Fruit fly (Drosophila melanogaster) whole organism, embryonic: ENCODE measurements around the gene CG43450.
A peak's percentile ranks its signal among the peaks of the same experiment; 100 is the strongest.

Experiments used
- Bgb ChIP-seq: fragments of 200-800 bp; sonication (Bioruptor generic); IDR thresholded peaks from 2 replicates; pipeline ENCODE4 v1.3.6; 2022; ENCODE audit warnings: missing biosample characterization, missing genetic modification characterization; ENCODE audit not compliant: partially characterized antibody
- BtbVII ChIP-seq: fragments of 200-800 bp; sonication (Bioruptor generic); optimal IDR thresholded peaks from 3 replicates; lab custom pipeline; 2017; ENCODE audit warnings: missing biosample characterization, mild to moderate bottlenecking, missing genetic modification characterization
- CG11695 ChIP-seq: fragments of 200-800 bp; sonication (Bioruptor generic); IDR thresholded peaks from 3 replicates; pipeline ENCODE4 v1.3.6; 2022; ENCODE audit warnings: missing biosample characterization, missing genetic modification characterization
- CG11696 ChIP-seq: fragments of 200-800 bp; sonication (Bioruptor generic); IDR thresholded peaks from 2 replicates; pipeline ENCODE4 v1.3.6; 2022; ENCODE audit warnings: missing biosample characterization, missing genetic modification characterization
- CG12299 ChIP-seq: fragments of 200-800 bp; sonication (Bioruptor generic); optimal IDR thresholded peaks from 2 replicates; lab custom pipeline; 2018; ENCODE audit warnings: missing biosample characterization, mild to moderate bottlenecking, missing genetic modification characterization
- CG12769 ChIP-seq: fragments of 200-800 bp; sonication (Bioruptor generic); optimal IDR thresholded peaks from 2 replicates; lab custom pipeline; 2019; ENCODE audit warnings: missing biosample characterization, mild to moderate bottlenecking, missing genetic modification characterization, moderate library complexity
- CG13287 ChIP-seq: fragments of 200-800 bp; sonication (Bioruptor generic); IDR thresholded peaks from 2 replicates; pipeline ENCODE4 v1.3.6; 2022; ENCODE audit warnings: missing biosample characterization, missing genetic modification characterization; ENCODE audit not compliant: partially characterized antibody
- CG14014 ChIP-seq: fragments of 200-800 bp; sonication (Bioruptor generic); IDR thresholded peaks from 2 replicates; pipeline ENCODE4 v1.3.6; 2022; ENCODE audit warnings: missing biosample characterization, missing genetic modification characterization
- CG14965 ChIP-seq: fragments of 200-800 bp; sonication (Bioruptor generic); optimal IDR thresholded peaks from 2 replicates; lab custom pipeline; 2016; ENCODE audit warnings: missing biosample characterization, missing genetic modification characterization, borderline replicate concordance
- CG1647 ChIP-seq: fragments of 200-800 bp; sonication (Bioruptor generic); optimal IDR thresholded peaks from 3 replicates; lab custom pipeline; 2016; ENCODE audit warnings: missing biosample characterization, missing genetic modification characterization
- CG17802 ChIP-seq: fragments of 200-800 bp; sonication (Bioruptor generic); optimal IDR thresholded peaks from 2 replicates; lab custom pipeline; 2018; ENCODE audit warnings: missing biosample characterization, mild to moderate bottlenecking, missing genetic modification characterization, moderate library complexity
- CG18599 ChIP-seq: fragments of 200-800 bp; sonication (Bioruptor generic); optimal IDR thresholded peaks from 3 replicates; lab custom pipeline; 2017; ENCODE audit warnings: missing biosample characterization, missing genetic modification characterization, mild to moderate bottlenecking, moderate library complexity, missing genetic modification reagents
- CG2875 ChIP-seq: fragments of 200-800 bp; sonication (Bioruptor generic); optimal IDR thresholded peaks from 2 replicates; lab custom pipeline; 2017; ENCODE audit warnings: missing biosample characterization, mild to moderate bottlenecking, missing genetic modification characterization, missing genetic modification reagents
- CG31441 ChIP-seq: fragments of 200-800 bp; sonication (Bioruptor generic); IDR thresholded peaks from 2 replicates; pipeline ENCODE4 v1.3.6; 2022; ENCODE audit warnings: missing biosample characterization, missing genetic modification characterization
- CG3726 ChIP-seq: fragments of 200-800 bp; sonication (Bioruptor generic); IDR thresholded peaks from 3 replicates; pipeline ENCODE4, ENCODE4 v1.3.6; 2022; ENCODE audit warnings: missing biosample characterization, missing genetic modification characterization
- CG43689 ChIP-seq: fragments of 200-800 bp; sonication (Bioruptor generic); IDR thresholded peaks from 2 replicates; pipeline ENCODE4 v1.3.6; 2022; ENCODE audit warnings: missing biosample characterization, missing genetic modification characterization
- CG6654 ChIP-seq: fragments of 200-800 bp; sonication (Bioruptor generic); optimal IDR thresholded peaks from 2 replicates; lab custom pipeline; 2017; ENCODE audit warnings: missing biosample characterization, mild to moderate bottlenecking, missing genetic modification characterization
- CG7372 ChIP-seq: fragments of 200-800 bp; sonication (Bioruptor generic); IDR thresholded peaks from 2 replicates; pipeline ENCODE4 v1.3.6; 2022; ENCODE audit warnings: missing biosample characterization, missing genetic modification characterization
- CG7786 ChIP-seq: fragments of 200-800 bp; sonication (Bioruptor generic); optimal IDR thresholded peaks from 2 replicates; lab custom pipeline; 2016; ENCODE audit warnings: missing biosample characterization, missing genetic modification characterization
- CG7839 ChIP-seq: fragments of 200-800 bp; sonication (Bioruptor generic); optimal IDR thresholded peaks from 3 replicates; lab custom pipeline; 2018; ENCODE audit warnings: missing biosample characterization, mild to moderate bottlenecking, missing genetic modification characterization, moderate library complexity
- CG8765 ChIP-seq: fragments of 200-800 bp; sonication (Bioruptor generic); IDR thresholded peaks from 2 replicates; pipeline ENCODE4 v1.3.6; 2022; ENCODE audit warnings: missing biosample characterization, missing genetic modification characterization
- CG9932 ChIP-seq: fragments of 200-800 bp; sonication (Bioruptor generic); IDR thresholded peaks from 2 replicates; pipeline ENCODE4 v1.3.6; 2022; ENCODE audit warnings: missing biosample characterization, missing genetic modification characterization
- D ChIP-seq, 2 experiments: fragments of 200-800 bp in 1 of 2; fragments of >200 bp in 1 of 2; sonication (Bioruptor generic) in 1 of 2; optimal IDR thresholded peaks; 2 replicates in 1 of 2; 3 replicates in 1 of 2; lab custom pipeline; 2017; ENCODE audit warnings: mild to moderate bottlenecking in 1 of 2, missing biosample characterization in 1 of 2, missing genetic modification characterization in 1 of 2, missing genetic modification reagents in 1 of 2
- Dad ChIP-seq: fragments of 200-800 bp; sonication (Bioruptor generic); optimal IDR thresholded peaks from 3 replicates; lab custom pipeline; 2016; ENCODE audit warnings: missing biosample characterization, missing genetic modification characterization
- Doc2 ChIP-seq: fragments of 200-800 bp; sonication (Bioruptor generic); IDR thresholded peaks from 2 replicates; pipeline ENCODE4 v1.3.6; 2022; ENCODE audit warnings: missing biosample characterization, missing genetic modification characterization
- Eip74EF ChIP-seq, 2 experiments: fragments of 200-800 bp in 1 of 2; fragments of >200 bp in 1 of 2; sonication (Bioruptor generic) in 1 of 2; optimal IDR thresholded peaks; 2 replicates each; lab custom pipeline; 2017 to 2019; ENCODE audit warnings: missing biosample characterization in 2 of 2, missing genetic modification characterization in 2 of 2, mild to moderate bottlenecking in 1 of 2, moderate library complexity in 1 of 2
- Hand ChIP-seq: fragments of 200-800 bp; sonication (Bioruptor generic); optimal IDR thresholded peaks from 2 replicates; lab custom pipeline; 2017; ENCODE audit warnings: mild to moderate bottlenecking, missing biosample characterization, missing genetic modification reagents, missing genetic modification characterization
- Hsf ChIP-seq: fragments of 200-800 bp; sonication (Bioruptor generic); optimal IDR thresholded peaks from 3 replicates; lab custom pipeline; 2016; ENCODE audit warnings: missing biosample characterization, missing genetic modification characterization
- Kr ChIP-seq: fragments of 200-800 bp; sonication (Bioruptor generic); optimal IDR thresholded peaks from 2 replicates; lab custom pipeline; 2017; ENCODE audit warnings: missing biosample characterization, mild to moderate bottlenecking, missing genetic modification characterization
- Lhr ChIP-seq: fragments of 200-800 bp; sonication (Bioruptor generic); optimal IDR thresholded peaks from 3 replicates; lab custom pipeline; 2017; ENCODE audit warnings: mild to moderate bottlenecking, missing biosample characterization, missing genetic modification reagents, missing genetic modification characterization
- Lpt ChIP-seq: fragments of >200 bp; optimal IDR thresholded peaks from 2 replicates; lab custom pipeline; 2018; ENCODE audit warnings: missing biosample characterization, missing genetic modification characterization
- MTF-1 ChIP-seq: fragments of 200-800 bp; sonication (Bioruptor generic); optimal IDR thresholded peaks from 2 replicates; lab custom pipeline; 2018; ENCODE audit warnings: missing biosample characterization, mild to moderate bottlenecking, missing genetic modification characterization, borderline replicate concordance
- NfI ChIP-seq: fragments of 200-800 bp; sonication (Bioruptor generic); optimal IDR thresholded peaks from 3 replicates; lab custom pipeline; 2018; ENCODE audit warnings: missing biosample characterization, mild to moderate bottlenecking, missing genetic modification characterization, moderate library complexity
- Six4 ChIP-seq: fragments of 200-800 bp; sonication (Bioruptor generic); optimal IDR thresholded peaks from 2 replicates; lab custom pipeline; 2016; ENCODE audit warnings: missing biosample characterization, missing genetic modification characterization
- Sry-δ ChIP-seq: fragments of 200-800 bp; sonication (Bioruptor generic); optimal IDR thresholded peaks from 2 replicates; lab custom pipeline; 2016; ENCODE audit warnings: missing biosample characterization, missing genetic modification characterization
- Taf1 ChIP-seq: fragments of 200-800 bp; sonication (Bioruptor generic); IDR thresholded peaks from 2 replicates; pipeline ENCODE4 v1.3.6; 2022; ENCODE audit warnings: missing biosample characterization, missing genetic modification characterization
- Tbp ChIP-seq: fragments of >200 bp; optimal IDR thresholded peaks from 2 replicates; lab custom pipeline; 2018; ENCODE audit warnings: missing biosample characterization, missing genetic modification characterization
- abd-A ChIP-seq: fragments of 200-800 bp; sonication (Bioruptor generic); optimal IDR thresholded peaks from 3 replicates; lab custom pipeline; 2019; ENCODE audit warnings: missing biosample characterization, mild to moderate bottlenecking, missing genetic modification characterization, moderate library complexity
- bab2 ChIP-seq: fragments of 200-800 bp; sonication (Bioruptor generic); optimal IDR thresholded peaks from 2 replicates; lab custom pipeline; 2016; ENCODE audit warnings: missing biosample characterization, missing genetic modification characterization
- crol ChIP-seq: fragments of 200-800 bp; sonication (Bioruptor generic); IDR thresholded peaks from 2 replicates; pipeline ENCODE4 v1.3.6; 2022; ENCODE audit warnings: missing biosample characterization, missing genetic modification characterization
- dmrt99B ChIP-seq: fragments of 200-800 bp; sonication (Bioruptor generic); optimal IDR thresholded peaks from 2 replicates; lab custom pipeline; 2018; ENCODE audit warnings: missing biosample characterization, mild to moderate bottlenecking, missing genetic modification characterization, moderate library complexity
- grau ChIP-seq: fragments of 200-800 bp; optimal IDR thresholded peaks from 3 replicates; lab custom pipeline; 2019; ENCODE audit warnings: missing biosample characterization, mild to moderate bottlenecking, missing genetic modification characterization, moderate library complexity
- grn ChIP-seq: fragments of 200-800 bp; sonication (Bioruptor generic); optimal IDR thresholded peaks from 3 replicates; lab custom pipeline; 2017; ENCODE audit warnings: missing biosample characterization, missing genetic modification characterization
- nerfin-2 ChIP-seq: fragments of 200-800 bp; sonication (Bioruptor generic); IDR thresholded peaks from 2 replicates; pipeline ENCODE4 v1.3.6; 2022; ENCODE audit warnings: missing biosample characterization, missing genetic modification characterization; ENCODE audit not compliant: partially characterized antibody
- onecut ChIP-seq: fragments of 200-800 bp; sonication (Bioruptor generic); IDR thresholded peaks from 2 replicates; pipeline ENCODE4 v1.3.6; 2022; ENCODE audit warnings: missing biosample characterization, missing genetic modification characterization
- pfk ChIP-seq: fragments of 200-800 bp; sonication (Bioruptor generic); optimal IDR thresholded peaks from 2 replicates; lab custom pipeline; 2018; ENCODE audit warnings: missing biosample characterization, mild to moderate bottlenecking, missing genetic modification characterization, moderate library complexity
- pho ChIP-seq: fragments of 200-800 bp; sonication (Bioruptor generic); optimal IDR thresholded peaks from 2 replicates; lab custom pipeline; 2016; ENCODE audit warnings: missing biosample characterization, missing genetic modification characterization
- phol ChIP-seq: fragments of 200-800 bp; sonication (Bioruptor generic); optimal IDR thresholded peaks from 3 replicates; lab custom pipeline; 2018; ENCODE audit warnings: missing biosample characterization, mild to moderate bottlenecking, missing genetic modification characterization, moderate library complexity
- z ChIP-seq: fragments of 200-800 bp; sonication (Bioruptor generic); IDR thresholded peaks from 3 replicates; pipeline ENCODE4 v1.3.6; 2022; ENCODE audit warnings: missing biosample characterization, missing genetic modification characterization

Gene CG43450

dm6 chr3R:12221366-12221916 is 26.3 kb downstream of the CG43450 start, which contains the start of gene CG4860 (continued):
- TF ChIP-seq D (optimal IDR thresholded peaks at IDR 0.05; lab: Kevin White, UChicago), result no peak
- peak; percentile 66 for TF ChIP-seq D (GFP tag; optimal IDR thresholded peaks at IDR 0.05; lab: Kevin White, UChicago)
- peak; percentile 71; the same call in 1 of the 2 replicates for TF ChIP-seq Taf1
- TF ChIP-seq Eip74EF (GFP tag; optimal IDR thresholded peaks at IDR 0.05; lab: Kevin White, UChicago), result no peak
- TF ChIP-seq grn, result no peak
- TF ChIP-seq Bgb (GFP tag; lab: Robert Waterston, UW), result no peak
- TF ChIP-seq CG14965 (GFP tag; lab: Kevin White, UChicago), result no peak
- peak; percentile 90 for TF ChIP-seq Hsf (GFP tag; lab: Kevin White, UChicago)
- TF ChIP-seq MTF-1 (GFP tag; lab: Kevin White, UChicago), result no peak
- TF ChIP-seq CG11696, result peak; percentile 36; the same call in 1 of the 2 replicates
- peak; percentile 91 for TF ChIP-seq CG14014 (GFP tag; lab: Robert Waterston, UW)
- peak; percentile 88 for TF ChIP-seq dmrt99B (tag; lab: Kevin White, UChicago)
- TF ChIP-seq CG43689 (GFP tag; lab: Robert Waterston, UW), result peak; percentile 63
- peak; percentile 10; the same call in 1 of the 2 replicates for TF ChIP-seq CG13287
- no peak for TF ChIP-seq Tbp
- peak; percentile 89 for TF ChIP-seq CG18599 (GFP tag; lab: Kevin White, UChicago)
- no peak for TF ChIP-seq crol (GFP tag; lab: Robert Waterston, UW)
- TF ChIP-seq CG7786 (GFP tag; lab: Kevin White, UChicago), result peak; percentile 86
- peak; percentile 84 for TF ChIP-seq CG12299 (tag; lab: Kevin White, UChicago)
- peak; percentile 85 for TF ChIP-seq bab2 (GFP tag; lab: Kevin White, UChicago)
- peak; percentile 75 for TF ChIP-seq CG12769 (tag; lab: Kevin White, UChicago)
- TF ChIP-seq nerfin-2 (GFP tag; lab: Robert Waterston, UW), result no peak
- TF ChIP-seq CG3726, result 0 out of 3 replicates have a peak, but pooled peaks have one; percentile 24
- peak; percentile 55 for TF ChIP-seq CG6654 (GFP tag; lab: Kevin White, UChicago)
- peak; percentile 76 for TF ChIP-seq CG2875 (GFP tag; lab: Kevin White, UChicago)
- TF ChIP-seq Doc2 (GFP tag; lab: Robert Waterston, UW), result no peak; the same call in 1 of the 2 replicates
- peak; percentile 91 for TF ChIP-seq CG31441 (GFP tag; lab: Robert Waterston, UW)
- peak; percentile 83 for TF ChIP-seq phol (tag; lab: Kevin White, UChicago)
- peak; percentile 89 for TF ChIP-seq NfI
- no peak for TF ChIP-seq z (GFP tag; lab: Robert Waterston, UW)
- no peak for TF ChIP-seq Kr (GFP tag; lab: Kevin White, UChicago)
- no peak for TF ChIP-seq Lpt (GFP tag; lab: Kevin White, UChicago)
- TF ChIP-seq Six4 (GFP tag; lab: Kevin White, UChicago), result peak; percentile 81
- no peak for TF ChIP-seq CG17802 (tag; lab: Kevin White, UChicago)
- no peak for TF ChIP-seq pfk
- peak; percentile 34 for TF ChIP-seq Sry-δ (GFP tag; lab: Kevin White, UChicago)
- peak; percentile 87 for TF ChIP-seq Dad
- peak; percentile 92 for TF ChIP-seq CG11695
- peak; percentile 87 for TF ChIP-seq CG7372 (GFP tag; lab: Robert Waterston, UW)
- TF ChIP-seq CG7839 (tag; lab: Kevin White, UChicago), result peak; percentile 90
- TF ChIP-seq grau (tag; lab: Kevin White, UChicago), result peak; percentile 90
- peak; percentile 64 for TF ChIP-seq onecut (GFP tag; lab: Robert Waterston, UW)
- peak; percentile 85 for TF ChIP-seq pho (GFP tag; lab: Kevin White, UChicago)
- no peak for TF ChIP-seq abd-A (tag; lab: Kevin White, UChicago)
- peak; percentile 56; the same call in 1 of the 2 replicates for TF ChIP-seq CG8765 (GFP tag; lab: Robert Waterston, UW)
- peak; percentile 50 for TF ChIP-seq Hand (GFP tag; lab: Kevin White, UChicago)
- peak; percentile 71 for TF ChIP-seq BtbVII (GFP tag; lab: Kevin White, UChicago)
- no peak for TF ChIP-seq Lhr
- peak; percentile 78 for TF ChIP-seq CG1647
- peak; percentile 95 for TF ChIP-seq CG9932 (GFP tag; lab: Robert Waterston, UW)
